Fruit fly (Drosophila melanogaster): ENCODE data around the gene CG1116.

DNA sequence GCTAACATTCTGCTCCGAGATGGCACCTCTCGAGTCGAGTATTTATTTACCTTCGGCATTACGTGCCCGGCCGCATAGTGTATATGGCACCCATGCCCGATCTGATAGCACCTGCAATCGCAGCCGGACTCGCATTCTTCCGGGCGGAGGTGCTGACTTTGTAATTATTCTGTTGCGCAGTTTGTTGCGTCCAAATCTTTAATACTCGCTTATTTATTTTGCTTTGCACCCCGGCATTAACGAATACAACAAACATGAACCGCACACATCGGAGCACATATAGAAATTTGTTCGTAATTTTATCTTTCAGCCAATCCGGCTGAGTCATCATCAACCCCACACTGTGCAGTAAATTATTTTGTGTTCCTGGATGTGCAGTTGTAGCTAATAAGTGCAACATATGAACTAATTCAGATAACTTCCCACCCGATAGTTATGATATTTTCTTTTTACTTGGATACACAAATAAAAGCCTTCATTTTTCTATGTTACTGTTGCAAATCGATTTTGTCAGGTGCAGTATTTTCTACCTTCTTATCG, 42.6 kb downstream of the CG1116 start:
- TF ChIP-seq exex (tag; optimal IDR thresholded peaks at IDR 0.05) (no peak), ewg (GFP tag; optimal IDR thresholded peaks at IDR 0.05) (no peak), CG17568 (GFP tag; optimal IDR thresholded peaks at IDR 0.05) (no peak), CG4854 (GFP tag; optimal IDR thresholded peaks at IDR 0.05) (no peak), Blimp-1 (GFP tag; optimal IDR thresholded peaks at IDR 0.05) (no peak), tgo (GFP tag; IDR thresholded peaks at IDR 0.05) (no peak), phol (tag; optimal IDR thresholded peaks at IDR 0.05) (no peak), HHEX (GFP tag; optimal IDR thresholded peaks at IDR 0.05) (no peak)
